Fruit fly (Drosophila melanogaster) whole organism, embryonic: ENCODE results near the gene CG3764.

ENCODE experiments used
- Asciz ChIP-seq: fragments of 200-800 bp; sonication (Bioruptor generic); optimal IDR thresholded peaks from 2 replicates; lab custom pipeline; 2017; ENCODE audit warnings: missing biosample characterization, mild to moderate bottlenecking, missing genetic modification characterization, missing genetic modification reagents
- Bdp1 ChIP-seq: fragments of 200-800 bp; sonication (Bioruptor generic); optimal IDR thresholded peaks from 3 replicates; lab custom pipeline; 2016; ENCODE audit warnings: missing biosample characterization, missing genetic modification characterization
- CG11093 ChIP-seq: fragments of 200-800 bp; sonication (Bioruptor generic); IDR thresholded peaks from 3 replicates; pipeline ENCODE4 v1.3.6; 2022; ENCODE audit warnings: missing biosample characterization, missing genetic modification characterization
- CG11695 ChIP-seq: fragments of 200-800 bp; sonication (Bioruptor generic); IDR thresholded peaks from 3 replicates; pipeline ENCODE4 v1.3.6; 2022; ENCODE audit warnings: missing biosample characterization, missing genetic modification characterization
- CG11696 ChIP-seq: fragments of 200-800 bp; sonication (Bioruptor generic); IDR thresholded peaks from 2 replicates; pipeline ENCODE4 v1.3.6; 2022; ENCODE audit warnings: missing biosample characterization, missing genetic modification characterization
- CG12219 ChIP-seq: fragments of 200-800 bp; sonication (Bioruptor generic); optimal IDR thresholded peaks from 3 replicates; lab custom pipeline; 2018; ENCODE audit warnings: missing biosample characterization, mild to moderate bottlenecking, missing genetic modification characterization
- CG12769 ChIP-seq: fragments of 200-800 bp; sonication (Bioruptor generic); optimal IDR thresholded peaks from 2 replicates; lab custom pipeline; 2019; ENCODE audit warnings: missing biosample characterization, mild to moderate bottlenecking, missing genetic modification characterization, moderate library complexity
- CG13894 ChIP-seq: fragments of 200-800 bp; sonication (Bioruptor generic); optimal IDR thresholded peaks from 3 replicates; lab custom pipeline; 2018; ENCODE audit warnings: missing biosample characterization, mild to moderate bottlenecking, missing genetic modification characterization, moderate library complexity
- CG15011 ChIP-seq: fragments of 200-800 bp; sonication (Bioruptor generic); optimal IDR thresholded peaks from 3 replicates; lab custom pipeline; 2018; ENCODE audit warnings: missing biosample characterization, mild to moderate bottlenecking, missing genetic modification characterization
- CG15269 ChIP-seq: fragments of 200-800 bp; sonication (Bioruptor generic); optimal IDR thresholded peaks from 2 replicates; lab custom pipeline; 2018; ENCODE audit warnings: missing biosample characterization, mild to moderate bottlenecking, missing genetic modification characterization, moderate library complexity
- CG15514 ChIP-seq: fragments of 200-800 bp; sonication (Bioruptor generic); optimal IDR thresholded peaks from 3 replicates; lab custom pipeline; 2017; ENCODE audit warnings: missing biosample characterization, missing genetic modification characterization, mild to moderate bottlenecking, moderate library complexity, missing genetic modification reagents
- CG16779 ChIP-seq: fragments of 200-800 bp; sonication (Bioruptor generic); IDR thresholded peaks from 2 replicates; pipeline ENCODE4 v1.3.6; 2022; ENCODE audit warnings: missing biosample characterization, missing genetic modification characterization
- CG17186 ChIP-seq: fragments of 200-800 bp; sonication (Bioruptor generic); optimal IDR thresholded peaks from 3 replicates; lab custom pipeline; 2017; ENCODE audit warnings: missing biosample characterization, missing genetic modification reagents, missing genetic modification characterization
- CG17802 ChIP-seq: fragments of 200-800 bp; sonication (Bioruptor generic); optimal IDR thresholded peaks from 2 replicates; lab custom pipeline; 2018; ENCODE audit warnings: missing biosample characterization, mild to moderate bottlenecking, missing genetic modification characterization, moderate library complexity
- CG2889 ChIP-seq: fragments of 200-800 bp; sonication (Bioruptor generic); IDR thresholded peaks from 3 replicates; pipeline ENCODE4 v1.3.6; 2022; ENCODE audit warnings: missing biosample characterization, missing genetic modification characterization
- CG31365 ChIP-seq: fragments of 200-800 bp; sonication (Bioruptor generic); optimal IDR thresholded peaks from 2 replicates; lab custom pipeline; 2018; ENCODE audit warnings: missing biosample characterization, mild to moderate bottlenecking, missing genetic modification characterization
- CG3726 ChIP-seq: fragments of 200-800 bp; sonication (Bioruptor generic); IDR thresholded peaks from 3 replicates; pipeline ENCODE4, ENCODE4 v1.3.6; 2022; ENCODE audit warnings: missing biosample characterization, missing genetic modification characterization
- CG4707 ChIP-seq: fragments of 200-800 bp; sonication (Bioruptor generic); optimal IDR thresholded peaks from 2 replicates; lab custom pipeline; 2018; ENCODE audit warnings: missing biosample characterization, mild to moderate bottlenecking, missing genetic modification characterization, moderate library complexity
- CG4730 ChIP-seq: fragments of 200-800 bp; sonication (Bioruptor generic); IDR thresholded peaks from 2 replicates; pipeline ENCODE4 v1.3.6; 2022; ENCODE audit warnings: missing biosample characterization, missing genetic modification characterization
- CG5180 ChIP-seq: fragments of 200-800 bp; sonication (Bioruptor generic); optimal IDR thresholded peaks from 3 replicates; lab custom pipeline; 2017; ENCODE audit warnings: missing biosample characterization, missing genetic modification characterization, mild to moderate bottlenecking, moderate library complexity, missing genetic modification reagents
- CG5245 ChIP-seq: fragments of 200-800 bp; sonication (Bioruptor generic); optimal IDR thresholded peaks from 3 replicates; lab custom pipeline; 2016; ENCODE audit warnings: missing biosample characterization, missing genetic modification characterization
- CG5953 ChIP-seq: fragments of 200-800 bp; sonication (Bioruptor generic); IDR thresholded peaks from 2 replicates; pipeline ENCODE4 v1.3.6; 2022; ENCODE audit warnings: missing biosample characterization, missing genetic modification characterization
- CG6175 ChIP-seq: fragments of 200-800 bp; sonication (Bioruptor generic); IDR thresholded peaks from 3 replicates; pipeline ENCODE4 v1.3.6; 2022; ENCODE audit warnings: missing biosample characterization, missing genetic modification characterization
- CG8765 ChIP-seq: fragments of 200-800 bp; sonication (Bioruptor generic); IDR thresholded peaks from 2 replicates; pipeline ENCODE4 v1.3.6; 2022; ENCODE audit warnings: missing biosample characterization, missing genetic modification characterization
- CG9932 ChIP-seq: fragments of 200-800 bp; sonication (Bioruptor generic); IDR thresholded peaks from 2 replicates; pipeline ENCODE4 v1.3.6; 2022; ENCODE audit warnings: missing biosample characterization, missing genetic modification characterization
- D ChIP-seq, 2 experiments: fragments of 200-800 bp in 1 of 2; fragments of >200 bp in 1 of 2; sonication (Bioruptor generic) in 1 of 2; optimal IDR thresholded peaks; 2 replicates in 1 of 2; 3 replicates in 1 of 2; lab custom pipeline; 2017; ENCODE audit warnings: mild to moderate bottlenecking in 1 of 2, missing biosample characterization in 1 of 2, missing genetic modification characterization in 1 of 2, missing genetic modification reagents in 1 of 2
- D19A ChIP-seq: fragments of 200-800 bp; optimal IDR thresholded peaks from 3 replicates; lab custom pipeline; 2019; ENCODE audit warnings: missing biosample characterization, mild to moderate bottlenecking, missing genetic modification characterization, moderate library complexity
- Doc3 ChIP-seq: fragments of 200-800 bp; sonication (Bioruptor generic); IDR thresholded peaks from 3 replicates; pipeline ENCODE4 v1.3.6; 2022; ENCODE audit warnings: missing biosample characterization, missing genetic modification characterization; ENCODE audit not compliant: partially characterized antibody
- H15 ChIP-seq: fragments of 200-800 bp; sonication (Bioruptor generic); IDR thresholded peaks from 3 replicates; pipeline ENCODE4 v1.3.6; 2022; ENCODE audit warnings: missing biosample characterization, missing genetic modification characterization
- Hmr ChIP-seq: fragments of 200-800 bp; sonication (Bioruptor generic); optimal IDR thresholded peaks from 3 replicates; lab custom pipeline; 2017; ENCODE audit warnings: mild to moderate bottlenecking, missing biosample characterization, missing genetic modification reagents, missing genetic modification characterization
- Lim3 ChIP-seq: fragments of 200-800 bp; sonication (Bioruptor generic); IDR thresholded peaks from 2 replicates; pipeline ENCODE4 v1.3.6; 2022; ENCODE audit warnings: missing biosample characterization, missing genetic modification characterization
- Med ChIP-seq: fragments of 200-800 bp; sonication (Bioruptor generic); peaks from one replicate; lab custom pipeline; 2016; ENCODE audit warnings: missing biosample characterization, missing genetic modification characterization, mild to moderate bottlenecking, inconsistent platforms, moderate library complexity
- Opbp ChIP-seq: fragments of 200-800 bp; sonication (Bioruptor generic); IDR thresholded peaks from 3 replicates; pipeline ENCODE4 v1.3.6; 2022; ENCODE audit warnings: missing biosample characterization, missing genetic modification characterization; ENCODE audit not compliant: partially characterized antibody
- abd-A ChIP-seq: fragments of 200-800 bp; sonication (Bioruptor generic); optimal IDR thresholded peaks from 3 replicates; lab custom pipeline; 2019; ENCODE audit warnings: missing biosample characterization, mild to moderate bottlenecking, missing genetic modification characterization, moderate library complexity
- ase ChIP-seq: fragments of 200-800 bp; sonication (Bioruptor generic); IDR thresholded peaks from 3 replicates; pipeline ENCODE4 v1.3.6; 2022; ENCODE audit warnings: missing biosample characterization, missing genetic modification characterization
- bsh ChIP-seq, 2 experiments: fragments of 200-800 bp; sonication (Bioruptor generic); optimal IDR thresholded peaks; 2 replicates each; lab custom pipeline; 2017 to 2018; ENCODE audit warnings: mild to moderate bottlenecking in 2 of 2, missing biosample characterization in 2 of 2, missing genetic modification characterization in 2 of 2, moderate library complexity in 1 of 2
- da ChIP-seq: fragments of 200-800 bp; sonication (Bioruptor generic); optimal IDR thresholded peaks from 2 replicates; lab custom pipeline; 2016; ENCODE audit warnings: missing biosample characterization, missing genetic modification characterization
- fd64A ChIP-seq: fragments of 200-800 bp; sonication (Bioruptor generic); optimal IDR thresholded peaks from 3 replicates; lab custom pipeline; 2018; ENCODE audit warnings: missing biosample characterization, mild to moderate bottlenecking, missing genetic modification characterization
- gt ChIP-seq: fragments of 200-800 bp; sonication (Bioruptor generic); IDR thresholded peaks from 2 replicates; pipeline ENCODE4 v1.3.6; 2022; ENCODE audit warnings: missing biosample characterization, missing genetic modification characterization
- klu ChIP-seq: fragments of 200-800 bp; sonication (Bioruptor generic); IDR thresholded peaks from 2 replicates; pipeline ENCODE4 v1.3.6; 2022; ENCODE audit warnings: missing biosample characterization, missing genetic modification characterization
- lmd ChIP-seq: fragments of 200-800 bp; sonication (Bioruptor generic); IDR thresholded peaks from 2 replicates; pipeline ENCODE4 v1.3.6; 2022; ENCODE audit warnings: missing biosample characterization, missing genetic modification characterization
- mld ChIP-seq: fragments of 200-800 bp; sonication (Bioruptor generic); IDR thresholded peaks from 3 replicates; pipeline ENCODE4 v1.3.6; 2022; ENCODE audit warnings: missing biosample characterization, missing genetic modification characterization; ENCODE audit not compliant: partially characterized antibody
- pb ChIP-seq: fragments of 200-800 bp; sonication (Bioruptor generic); optimal IDR thresholded peaks from 3 replicates; lab custom pipeline; 2016; ENCODE audit warnings: missing biosample characterization, missing genetic modification characterization
- pzg ChIP-seq: fragments of 200-800 bp; sonication (Bioruptor generic); optimal IDR thresholded peaks from 3 replicates; lab custom pipeline; 2018; ENCODE audit warnings: missing biosample characterization, mild to moderate bottlenecking, missing genetic modification characterization, moderate library complexity
- sisA ChIP-seq: fragments of 200-800 bp; sonication (Bioruptor generic); IDR thresholded peaks from 2 replicates; pipeline ENCODE4 v1.3.6; 2022; ENCODE audit warnings: missing biosample characterization, missing genetic modification characterization
- tgo ChIP-seq: fragments of 200-800 bp; sonication (Bioruptor generic); IDR thresholded peaks from 3 replicates; pipeline ENCODE4 v1.3.6; 2022; ENCODE audit warnings: missing biosample characterization, missing genetic modification characterization
- vvl ChIP-seq: fragments of 200-800 bp; sonication (Bioruptor generic); IDR thresholded peaks from 2 replicates; pipeline ENCODE4 v1.3.6; 2022; ENCODE audit warnings: missing biosample characterization, missing genetic modification characterization

CG3764 gene

DNA sequence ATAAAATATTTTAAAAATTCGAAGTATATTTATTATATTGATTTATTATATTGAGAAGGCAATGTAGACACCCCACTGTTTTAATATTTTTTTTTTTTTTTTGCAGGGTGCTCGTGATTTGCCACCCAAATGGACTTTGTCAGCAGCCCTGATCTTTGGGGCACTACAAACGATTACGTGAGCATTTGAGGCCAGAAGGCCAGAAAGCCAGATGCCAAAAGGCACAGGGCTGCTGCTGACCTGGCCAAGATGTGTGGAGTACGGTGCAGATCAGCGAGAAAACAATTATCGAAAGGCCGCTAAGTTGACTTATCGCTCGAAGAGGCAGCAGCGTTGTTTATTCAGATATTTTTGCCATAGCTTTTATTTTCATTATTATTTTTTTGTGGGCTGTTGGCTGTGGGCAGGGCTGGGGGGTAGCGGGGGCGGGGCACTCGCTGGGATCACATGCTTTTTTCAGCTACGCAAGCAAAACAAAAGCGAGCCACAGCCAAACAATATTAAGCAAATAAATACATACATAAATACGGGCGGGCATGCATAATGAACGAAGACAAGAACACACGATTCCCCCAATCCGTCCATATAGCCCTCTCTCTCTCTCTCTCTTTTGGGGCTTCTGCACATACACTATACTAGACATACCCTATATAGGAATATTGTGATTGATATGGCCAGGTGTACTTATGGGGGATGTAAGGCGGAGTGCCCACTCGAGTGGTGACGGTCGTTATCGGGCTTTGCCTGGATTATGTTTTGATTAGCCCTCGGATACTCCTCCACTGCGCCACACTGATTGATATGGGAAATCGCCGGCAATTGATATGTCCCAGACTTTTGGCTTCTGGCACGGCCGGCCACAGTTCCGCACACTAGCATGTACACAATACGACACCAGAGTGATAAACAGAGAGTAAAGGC is 8.9 kb downstream of the CG3764 start (continued):
- TF ChIP-seq CG31365 (tag; lab: Kevin White, UChicago) (no peak), CG5180 (no peak), CG11695 (GFP tag; lab: Robert Waterston, UW) (peak; percentile 33; the same call in 2 of the 3 replicates), CG4730 (GFP tag; lab: Robert Waterston, UW) (no peak), da (GFP tag; lab: Kevin White, UChicago) (no peak), CG11093 (GFP tag; lab: Robert Waterston, UW) (no peak), ase (GFP tag; lab: Robert Waterston, UW) (0 out of 3 replicates have a peak, but pooled peaks have one; percentile 28), D (optimal IDR thresholded peaks at IDR 0.05; lab: Kevin White, UChicago) (no peak), D (GFP tag; optimal IDR thresholded peaks at IDR 0.05; lab: Kevin White, UChicago) (no peak), CG9932 (GFP tag; lab: Robert Waterston, UW) (no peak), pzg (GFP tag; lab: Kevin White, UChicago) (no peak), CG15011 (no peak), tgo (GFP tag; lab: Robert Waterston, UW) (no peak; the same call in 2 of the 3 replicates), sisA (GFP tag; lab: Robert Waterston, UW) (no peak), lmd (GFP tag; lab: Robert Waterston, UW) (0 out of 2 replicates have a peak, but pooled peaks have one; percentile 10), gt (GFP tag; lab: Robert Waterston, UW) (no peak), CG12219 (no peak), CG11696 (GFP tag; lab: Robert Waterston, UW) (0 out of 2 replicates have a peak, but pooled peaks have one; percentile 32), CG5953 (GFP tag; lab: Robert Waterston, UW) (0 out of 2 replicates have a peak, but pooled peaks have one; percentile 4), pb (GFP tag; lab: Kevin White, UChicago) (no peak), CG3726 (GFP tag; lab: Robert Waterston, UW) (0 out of 3 replicates have a peak, but pooled peaks have one; percentile 48), Opbp (no peak), Lim3 (GFP tag; lab: Robert Waterston, UW) (no peak), CG16779 (GFP tag; lab: Robert Waterston, UW) (no peak), CG5245 (GFP tag; lab: Kevin White, UChicago) (no peak), CG4707 (GFP tag; lab: Kevin White, UChicago) (no peak), CG6175 (GFP tag; lab: Robert Waterston, UW) (peak; percentile 28; the same call in 1 of the 3 replicates), Bdp1 (GFP tag; lab: Kevin White, UChicago) (no peak), CG13894 (tag; lab: Kevin White, UChicago) (peak; percentile 77), bsh (GFP tag; optimal IDR thresholded peaks at IDR 0.05; lab: Kevin White, UChicago) (no peak), abd-A (tag; lab: Kevin White, UChicago) (peak; percentile 62), CG17802 (tag; lab: Kevin White, UChicago) (no peak), H15 (0 out of 3 replicates have a peak, but pooled peaks have one; percentile 28), Med (peak; percentile 42), CG12769 (tag; lab: Kevin White, UChicago) (peak; percentile 77), klu (GFP tag; lab: Robert Waterston, UW) (no peak), CG17186 (no peak), Doc3 (GFP tag; lab: Robert Waterston, UW) (no peak), CG8765 (GFP tag; lab: Robert Waterston, UW) (no peak), CG15269 (tag; lab: Kevin White, UChicago) (no peak), fd64A (GFP tag; lab: Kevin White, UChicago) (peak; percentile 28), CG15514 (GFP tag; lab: Kevin White, UChicago) (peak; percentile 18), mld (no peak), Hmr (peak; percentile 58), Asciz (GFP tag; lab: Kevin White, UChicago) (no peak), vvl (GFP tag; lab: Robert Waterston, UW) (peak; percentile 46; the same call in 1 of the 2 replicates), D19A (no peak), CG2889 (GFP tag; lab: Robert Waterston, UW) (no peak)
